Fruit fly (Drosophila melanogaster): Measurements from ENCODE around the gene mus201.

- no peak for TF ChIP-seq insv (optimal IDR thresholded peaks at IDR 0.05)
- TF ChIP-seq Sin3A (optimal IDR thresholded peaks at IDR 0.05) = no peak
- TF ChIP-seq h (optimal IDR thresholded peaks at IDR 0.05) = no peak
- TF ChIP-seq psq (optimal IDR thresholded peaks at IDR 0.05) = no peak
- no peak for TF ChIP-seq Myc (optimal IDR thresholded peaks at IDR 0.05)
These were observed 41.1 kb downstream of the mus201 start for dm6 chr2L:8478911-8479706.
